Worm (Caenorhabditis elegans) whole organism, L2 larva: ENCODE results near the gene popl-5.

ENCODE experiments used
- C34F6.9 ChIP-seq: fragments of 150-350 bp; optimal IDR thresholded peaks from 2 replicates; lab custom pipeline; 2014; ENCODE audit warnings: missing biosample characterization, missing genetic modification characterization
- egl-27 ChIP-seq: sonication (generic microtip); optimal IDR thresholded peaks from 3 replicates; lab custom pipeline; 2017; ENCODE audit warnings: missing biosample characterization, missing genetic modification reagents, missing genetic modification characterization
- unc-39 ChIP-seq: fragments of 150-350 bp; optimal IDR thresholded peaks from 2 replicates; lab custom pipeline; 2014; ENCODE audit warnings: missing biosample characterization, missing genetic modification characterization

DNA sequence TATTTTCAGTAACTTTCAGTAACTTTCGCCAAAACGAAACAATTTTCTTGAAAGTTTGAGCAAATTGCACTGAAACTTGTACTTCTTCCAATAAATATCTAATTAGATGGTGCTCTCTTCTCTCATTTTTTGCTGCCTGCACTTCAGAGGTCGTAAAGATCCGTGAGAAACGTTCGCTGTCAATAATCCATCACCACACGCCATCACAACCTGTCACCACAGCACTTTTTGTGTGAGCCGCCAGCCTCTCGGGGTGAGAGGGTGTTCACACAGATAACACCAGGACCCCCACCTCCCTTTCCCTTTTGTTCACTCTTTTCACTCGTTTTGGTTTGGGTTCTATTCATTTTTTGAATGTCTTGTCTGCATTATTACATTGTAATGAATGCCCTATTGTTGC, 34.6 kb downstream of the popl-5 start:
- no peak for TF ChIP-seq C34F6.9 (tag; lab: Kevin White, UChicago)
- TF ChIP-seq egl-27: no peak
- no peak for TF ChIP-seq unc-39 (tag; lab: Kevin White, UChicago)
